Worm (Caenorhabditis elegans) whole organism, L2 larva: ENCODE data around the gene ifd-1.

Source experiments
- C34F6.9 ChIP-seq: fragments of 150-350 bp; optimal IDR thresholded peaks from 2 replicates; lab custom pipeline; 2014; ENCODE audit warnings: missing biosample characterization, missing genetic modification characterization
- F13H6.1 ChIP-seq: sonication (generic microtip); optimal IDR thresholded peaks from 2 replicates; lab custom pipeline; 2016; ENCODE audit warnings: missing genetic modification characterization, missing compliant biosample characterization
- Y55F3AM.14 ChIP-seq: fragments of 200-800 bp; sonication (Bioruptor generic); optimal IDR thresholded peaks from 2 replicates; lab custom pipeline; 2018; ENCODE audit warnings: mild to moderate bottlenecking, missing genetic modification characterization, missing compliant biosample characterization
- ZK546.5 ChIP-seq: sonication (generic microtip); optimal IDR thresholded peaks from 2 replicates; lab custom pipeline; 2017; ENCODE audit warnings: missing biosample characterization, missing genetic modification characterization
- alr-1 ChIP-seq: fragments of 150-350 bp; optimal IDR thresholded peaks from 2 replicates; lab custom pipeline; 2014; ENCODE audit warnings: missing biosample characterization, missing genetic modification characterization
- aly-2 ChIP-seq: fragments of 150-350 bp; optimal IDR thresholded peaks from 2 replicates; lab custom pipeline; 2014; ENCODE audit warnings: missing biosample characterization, missing genetic modification characterization
- ama-1 ChIP-seq: fragments of 150-350 bp; optimal IDR thresholded peaks from 2 replicates; lab custom pipeline; 2018; ENCODE audit warnings: inconsistent platforms
- ceh-16 ChIP-seq: fragments of 150-350 bp; optimal IDR thresholded peaks from 2 replicates; lab custom pipeline; 2014; ENCODE audit warnings: missing biosample characterization, missing genetic modification characterization
- ceh-82 ChIP-seq: fragments of 150-350 bp; optimal IDR thresholded peaks from 2 replicates; lab custom pipeline; 2014; ENCODE audit warnings: missing biosample characterization, missing genetic modification characterization
- crh-2 ChIP-seq: sonication (generic microtip); optimal IDR thresholded peaks from 2 replicates; lab custom pipeline; 2017; ENCODE audit warnings: missing biosample characterization, missing genetic modification characterization
- egl-27 ChIP-seq: sonication (generic microtip); optimal IDR thresholded peaks from 3 replicates; lab custom pipeline; 2017; ENCODE audit warnings: missing biosample characterization, missing genetic modification reagents, missing genetic modification characterization
- elt-3 ChIP-seq: sonication (generic microtip); optimal IDR thresholded peaks from 2 replicates; lab custom pipeline; 2017; ENCODE audit warnings: missing biosample characterization, missing genetic modification characterization
- fos-1 ChIP-seq: fragments of 150-350 bp; optimal IDR thresholded peaks from 2 replicates; lab custom pipeline; 2014; ENCODE audit warnings: missing biosample characterization, missing genetic modification characterization
- gmeb-1 ChIP-seq: fragments of 150-350 bp; optimal IDR thresholded peaks from 2 replicates; lab custom pipeline; 2014; ENCODE audit warnings: missing biosample characterization, missing genetic modification characterization
- lin-11 ChIP-seq: fragments of 150-350 bp; sonication (generic microtip); optimal IDR thresholded peaks from 2 replicates; lab custom pipeline; 2014; ENCODE audit warnings: missing biosample characterization, missing genetic modification characterization, inconsistent platforms, mixed read lengths
- lin-13 ChIP-seq: fragments of 150-350 bp; optimal IDR thresholded peaks from 2 replicates; lab custom pipeline; 2014; ENCODE audit warnings: missing biosample characterization, missing genetic modification reagents, missing genetic modification characterization
- lin-39 ChIP-seq: fragments of 150-350 bp; optimal IDR thresholded peaks from 2 replicates; lab custom pipeline; 2014; ENCODE audit warnings: missing biosample characterization, missing genetic modification reagents, missing genetic modification characterization
- lsy-2 ChIP-seq, 2 experiments: fragments of 150-350 bp in 1 of 2; sonication (generic microtip) in 1 of 2; optimal IDR thresholded peaks; 2 replicates each; lab custom pipeline; 2014 to 2017; ENCODE audit warnings: missing biosample characterization in 2 of 2, missing genetic modification characterization in 2 of 2
- mdl-1 ChIP-seq, 2 experiments: fragments of 150-350 bp in 1 of 2; sonication (generic microtip) in 1 of 2; optimal IDR thresholded peaks; 2 replicates each; lab custom pipeline; 2017; ENCODE audit warnings: missing biosample characterization in 2 of 2, missing genetic modification characterization in 2 of 2
- nhr-10 ChIP-seq: sonication (generic microtip); optimal IDR thresholded peaks from 2 replicates; lab custom pipeline; 2017; ENCODE audit warnings: missing biosample characterization, missing genetic modification characterization
- nhr-129 ChIP-seq: fragments of 150-350 bp; optimal IDR thresholded peaks from 2 replicates; lab custom pipeline; 2014; ENCODE audit warnings: missing biosample characterization, missing genetic modification characterization
- nhr-21 ChIP-seq: fragments of 150-350 bp; optimal IDR thresholded peaks from 2 replicates; lab custom pipeline; 2014; ENCODE audit warnings: missing biosample characterization, missing genetic modification characterization
- nhr-23 ChIP-seq: fragments of 150-350 bp; optimal IDR thresholded peaks from 2 replicates; lab custom pipeline; 2014; ENCODE audit warnings: missing biosample characterization, missing genetic modification reagents, missing genetic modification characterization
- nhr-6 ChIP-seq: fragments of 150-350 bp; optimal IDR thresholded peaks from 2 replicates; lab custom pipeline; 2014; ENCODE audit warnings: missing biosample characterization, missing genetic modification characterization
- nhr-77 ChIP-seq: fragments of 150-350 bp; optimal IDR thresholded peaks from 2 replicates; lab custom pipeline; 2014; ENCODE audit warnings: missing biosample characterization, missing genetic modification characterization
- peb-1 ChIP-seq: fragments of 150-350 bp; optimal IDR thresholded peaks from 2 replicates; lab custom pipeline; 2014; ENCODE audit warnings: missing biosample characterization, missing genetic modification characterization
- sma-3 ChIP-seq: sonication (generic microtip); optimal IDR thresholded peaks from 2 replicates; lab custom pipeline; 2016; ENCODE audit warnings: missing genetic modification reagents, missing genetic modification characterization, missing compliant biosample characterization
- sma-9 ChIP-seq, 2 experiments: fragments of 150-350 bp in 1 of 2; sonication (generic microtip) in 1 of 2; optimal IDR thresholded peaks; 2 replicates each; lab custom pipeline; 2014 to 2016; ENCODE audit warnings: missing genetic modification characterization in 2 of 2, mild to moderate bottlenecking in 1 of 2, missing biosample characterization in 1 of 2, missing compliant biosample characterization in 1 of 2, missing genetic modification reagents in 1 of 2, moderate library complexity in 1 of 2
- unc-55 ChIP-seq: fragments of 150-350 bp; sonication (generic microtip); optimal IDR thresholded peaks from 3 replicates; lab custom pipeline; 2014; ENCODE audit warnings: missing biosample characterization, missing genetic modification reagents, missing genetic modification characterization
- unc-62 ChIP-seq: fragments of 150-350 bp; optimal IDR thresholded peaks from 2 replicates; lab custom pipeline; 2014; ENCODE audit warnings: missing biosample characterization, missing genetic modification reagents, missing genetic modification characterization
- zag-1 ChIP-seq: fragments of 150-350 bp; optimal IDR thresholded peaks from 2 replicates; lab custom pipeline; 2014; ENCODE audit warnings: missing biosample characterization, missing genetic modification characterization
- ztf-1 ChIP-seq: fragments of 200-800 bp; sonication (Bioruptor generic); conservative IDR thresholded peaks from 2 replicates; pipeline ENCODE4 v1.3.6; 2022; ENCODE audit warnings: missing genetic modification characterization, missing compliant biosample characterization
- ztf-4 ChIP-seq: fragments of 150-350 bp; optimal IDR thresholded peaks from 2 replicates; lab custom pipeline; 2014; ENCODE audit warnings: missing biosample characterization, missing genetic modification characterization

Gene ifd-1

ce11 chrX:8806070-8806799 lies 18.0 kb downstream of the ifd-1 start, which contains the start of gene R04E5.8:
Gene R04E5.8, minus strand, starts transcription at chrX:8806120.
- TF ChIP-seq lsy-2 (tag; optimal IDR thresholded peaks at IDR 0.05; lab: Kevin White, UChicago) = peak in 1 of 2 experiments; percentile 22
- TF ChIP-seq ztf-1 (GFP tag; lab: Robert Waterston, UW) = no peak
- TF ChIP-seq ZK546.5 = no peak
- no peak for TF ChIP-seq alr-1 (tag; lab: Kevin White, UChicago)
- peak; percentile 37 for TF ChIP-seq C34F6.9 (tag; lab: Kevin White, UChicago)
- peak; percentile 39 for TF ChIP-seq Y55F3AM.14 (GFP tag; lab: Kevin White, UChicago)
- TF ChIP-seq sma-9 (GFP tag; optimal IDR thresholded peaks at IDR 0.05; lab: Kevin White, UChicago) = peak; percentile 18
- TF ChIP-seq sma-9 (tag; optimal IDR thresholded peaks at IDR 0.05; lab: Kevin White, UChicago) = no peak
- TF ChIP-seq crh-2 (tag; lab: Kevin White, UChicago) = no peak
- TF ChIP-seq elt-3 = no peak
- TF ChIP-seq sma-3 (GFP tag; lab: Kevin White, UChicago) = no peak
- no peak for TF ChIP-seq egl-27 (tag; lab: Kevin White, UChicago)
- peak in 1 of 2 experiments; percentile 40 for TF ChIP-seq mdl-1 (tag; optimal IDR thresholded peaks at IDR 0.05; lab: Kevin White, UChicago)
- TF ChIP-seq unc-62 (GFP tag; lab: Kevin White, UChicago) = no peak
- peak; percentile 30 for TF ChIP-seq nhr-129
- peak; percentile 12 for TF ChIP-seq nhr-21 (tag; lab: Kevin White, UChicago)
- TF ChIP-seq lin-13 = peak; percentile 43
- TF ChIP-seq F13H6.1 = peak; percentile 41
- peak; percentile 48 for TF ChIP-seq zag-1 (tag; lab: Kevin White, UChicago)
- TF ChIP-seq lin-11 (tag; lab: Kevin White, UChicago) = peak; percentile 35
- TF ChIP-seq unc-55 (GFP tag; lab: Kevin White, UChicago) = peak; percentile 31

ce11 chrX:8805475-8805874 lies 18.8 kb downstream of the ifd-1 start:
- no peak for TF ChIP-seq peb-1 (tag; lab: Kevin White, UChicago)
- TF ChIP-seq ceh-82 (tag; lab: Kevin White, UChicago) = no peak
- TF ChIP-seq nhr-10 (tag; lab: Kevin White, UChicago) = no peak
- TF ChIP-seq aly-2 (tag; lab: Kevin White, UChicago) = no peak
- TF ChIP-seq ceh-16 (tag; lab: Kevin White, UChicago) = no peak
- no peak for TF ChIP-seq nhr-23
- no peak for TF ChIP-seq unc-62 (GFP tag; lab: Kevin White, UChicago)
- no peak for TF ChIP-seq gmeb-1 (tag; lab: Kevin White, UChicago)
- no peak for TF ChIP-seq ztf-4
- no peak for TF ChIP-seq lin-39
- TF ChIP-seq sma-3 (GFP tag; lab: Kevin White, UChicago) = no peak
- TF ChIP-seq nhr-77 (tag; lab: Kevin White, UChicago) = no peak
- no peak for TF ChIP-seq ama-1 (lab: Kevin White, UChicago)
- no peak for TF ChIP-seq alr-1 (tag; lab: Kevin White, UChicago)
- TF ChIP-seq fos-1 = no peak

- TF ChIP-seq gmeb-1 (tag; lab: Kevin White, UChicago) (no peak), egl-27 (tag; lab: Kevin White, UChicago) (peak; percentile 32), mdl-1 (tag; optimal IDR thresholded peaks at IDR 0.05; lab: Kevin White, UChicago) (peak in 1 of 2 experiments; percentile 7), ztf-4 (no peak), lsy-2 (tag; optimal IDR thresholded peaks at IDR 0.05; lab: Kevin White, UChicago) (peak in 1 of 2 experiments; percentile 40), nhr-21 (tag; lab: Kevin White, UChicago) (no peak), C34F6.9 (tag; lab: Kevin White, UChicago) (peak; percentile 20), sma-9 (GFP tag; optimal IDR thresholded peaks at IDR 0.05; lab: Kevin White, UChicago) (peak; percentile 46), sma-9 (tag; optimal IDR thresholded peaks at IDR 0.05; lab: Kevin White, UChicago) (no peak), zag-1 (tag; lab: Kevin White, UChicago) (no peak)
These were observed 23.3 kb downstream of the ifd-1 start for ce11 chrX:8800983-8801382.

ce11 chrX:8800355-8800754 lies 23.9 kb downstream of the ifd-1 start:
- TF ChIP-seq lin-11 (tag; lab: Kevin White, UChicago) (no peak), sma-9 (GFP tag; optimal IDR thresholded peaks at IDR 0.05; lab: Kevin White, UChicago) (no peak), sma-9 (tag; optimal IDR thresholded peaks at IDR 0.05; lab: Kevin White, UChicago) (no peak), nhr-6 (tag; lab: Kevin White, UChicago) (no peak), ztf-1 (GFP tag; lab: Robert Waterston, UW) (no peak), ztf-4 (no peak), ceh-82 (tag; lab: Kevin White, UChicago) (no peak), ama-1 (lab: Kevin White, UChicago) (no peak), F13H6.1 (no peak), fos-1 (no peak)
